Worm (Caenorhabditis elegans) whole organism, L4 larva: Measurements from ENCODE around the gene eef-1G.

Experiments used
- F26F4.8 ChIP-seq: fragments of 200-800 bp; sonication (Bioruptor generic); conservative IDR thresholded peaks from 2 replicates; pipeline ENCODE4 v1.3.6; 2022; ENCODE audit warnings: missing genetic modification characterization, missing compliant biosample characterization
- F37D6.2 ChIP-seq: sonication (generic microtip); optimal IDR thresholded peaks from 2 replicates; lab custom pipeline; 2016; ENCODE audit warnings: mild to moderate bottlenecking, missing genetic modification characterization, missing compliant biosample characterization
- R02D3.7 ChIP-seq: fragments of 150-350 bp; sonication (generic microtip); optimal IDR thresholded peaks from 3 replicates; lab custom pipeline; 2014; ENCODE audit warnings: missing biosample characterization, missing genetic modification characterization
- T20F7.1 ChIP-seq: fragments of 200-800 bp; sonication (Bioruptor generic); optimal IDR thresholded peaks from 2 replicates; lab custom pipeline; 2018; ENCODE audit warnings: mild to moderate bottlenecking, missing genetic modification characterization, missing compliant biosample characterization
- Y5F2A.4 ChIP-seq: fragments of 200-800 bp; sonication (Bioruptor generic); optimal IDR thresholded peaks from 2 replicates; lab custom pipeline; 2018; ENCODE audit warnings: mild to moderate bottlenecking, missing genetic modification characterization, missing compliant biosample characterization
- ZK546.5 ChIP-seq, 2 experiments: sonication (generic microtip); optimal IDR thresholded peaks; 2 replicates each; lab custom pipeline; 2017; ENCODE audit warnings: missing biosample characterization in 2 of 2, missing genetic modification characterization in 2 of 2
- aha-1 ChIP-seq: fragments of 150-350 bp; peaks from one replicate; lab custom pipeline; 2014; ENCODE audit warnings: missing biosample characterization, missing genetic modification characterization
- ama-1 ChIP-seq: fragments of 150-350 bp; optimal IDR thresholded peaks from 2 replicates; lab custom pipeline; 2014; ENCODE audit warnings: inconsistent platforms, mixed read lengths
- arid-1 ChIP-seq: fragments of 200-800 bp; sonication (Bioruptor generic); conservative IDR thresholded peaks from 2 replicates; pipeline ENCODE4 v1.3.6; 2022; ENCODE audit warnings: missing genetic modification reagents, missing genetic modification characterization, missing compliant biosample characterization
- ceh-20 ChIP-seq: fragments of 200-800 bp; sonication (Bioruptor generic); IDR thresholded peaks from 2 replicates; pipeline ENCODE4 v1.3.6; 2022; ENCODE audit warnings: missing genetic modification reagents, missing genetic modification characterization, missing compliant biosample characterization
- ceh-28 ChIP-seq: fragments of 150-350 bp; optimal IDR thresholded peaks from 2 replicates; lab custom pipeline; 2014; ENCODE audit warnings: missing biosample characterization, missing genetic modification reagents, missing genetic modification characterization
- daf-12 ChIP-seq: fragments of 150-350 bp; optimal IDR thresholded peaks from 2 replicates; lab custom pipeline; 2014; ENCODE audit warnings: missing biosample characterization, missing genetic modification reagents, missing genetic modification characterization
- daf-16 ChIP-seq, 3 experiments: sonication (generic microtip); optimal IDR thresholded peaks; 2 replicates each; lab custom pipeline; 2016 to 2017; ENCODE audit warnings: missing genetic modification characterization in 3 of 3, missing genetic modification reagents in 3 of 3, mild to moderate bottlenecking in 2 of 3, missing compliant biosample characterization in 2 of 3, missing biosample characterization in 1 of 3, moderate library complexity in 1 of 3
- daf-19 ChIP-seq: fragments of 200-800 bp; sonication (Bioruptor generic); conservative IDR thresholded peaks from 2 replicates; pipeline ENCODE4 v1.3.6; 2022; ENCODE audit warnings: missing genetic modification characterization, missing compliant biosample characterization
- dmd-6 ChIP-seq: fragments of 200-800 bp; sonication (Bioruptor generic); IDR thresholded peaks from 2 replicates; pipeline ENCODE4 v1.3.6; 2022; ENCODE audit warnings: missing genetic modification reagents, missing genetic modification characterization, missing compliant biosample characterization
- dmd-8 ChIP-seq: fragments of 200-800 bp; sonication (Bioruptor generic); IDR thresholded peaks from 2 replicates; pipeline ENCODE4 v1.3.6; 2022; ENCODE audit warnings: missing genetic modification characterization, missing compliant biosample characterization
- egl-43 ChIP-seq: fragments of 200-800 bp; sonication (Bioruptor generic); IDR thresholded peaks from 2 replicates; pipeline ENCODE4 v1.3.6; 2022; ENCODE audit warnings: missing genetic modification reagents, missing genetic modification characterization, missing compliant biosample characterization
- fos-1 ChIP-seq: fragments of 150-350 bp; optimal IDR thresholded peaks from 2 replicates; lab custom pipeline; 2014; ENCODE audit warnings: missing biosample characterization, missing genetic modification characterization
- hif-1 ChIP-seq, 2 experiments: sonication (generic microtip); optimal IDR thresholded peaks; 2 replicates each; lab custom pipeline; 2016 to 2017; ENCODE audit warnings: missing compliant biosample characterization in 2 of 2, missing genetic modification characterization in 2 of 2, missing genetic modification reagents in 2 of 2, missing genotype in 2 of 2, mild to moderate bottlenecking in 1 of 2
- hlh-11 ChIP-seq: fragments of 200-800 bp; sonication (Bioruptor generic); optimal IDR thresholded peaks from 2 replicates; lab custom pipeline; 2018; ENCODE audit warnings: mild to moderate bottlenecking, missing genetic modification characterization, missing compliant biosample characterization
- hlh-30 ChIP-seq: sonication (generic microtip); optimal IDR thresholded peaks from 2 replicates; lab custom pipeline; 2017; ENCODE audit warnings: antibody characterized with exemption, mild to moderate bottlenecking, missing genetic modification characterization, missing compliant biosample characterization; ENCODE audit not compliant: insufficient read depth
- lin-1 ChIP-seq: fragments of 200-800 bp; sonication (Bioruptor generic); IDR thresholded peaks from 2 replicates; pipeline ENCODE4 v1.3.6; 2022; ENCODE audit warnings: missing genetic modification reagents, missing genetic modification characterization, missing compliant biosample characterization
- lin-29 ChIP-seq: fragments of 200-800 bp; sonication (Bioruptor generic); IDR thresholded peaks from 2 replicates; pipeline ENCODE4 v1.3.6; 2022; ENCODE audit warnings: missing genetic modification reagents, missing genetic modification characterization, missing compliant biosample characterization
- lin-39 ChIP-seq: fragments of 150-350 bp; optimal IDR thresholded peaks from 2 replicates; lab custom pipeline; 2014; ENCODE audit warnings: missing biosample characterization, missing genetic modification reagents, missing genetic modification characterization
- madf-5 ChIP-seq, 2 experiments: fragments of 200-800 bp; sonication (Bioruptor generic); IDR thresholded peaks; 2 replicates each; pipeline ENCODE4 v1.3.6; 2022; ENCODE audit warnings: missing compliant biosample characterization in 2 of 2, missing genetic modification characterization in 2 of 2
- madf-9 ChIP-seq: fragments of 200-800 bp; sonication (Bioruptor generic); conservative IDR thresholded peaks from 2 replicates; pipeline ENCODE4 v1.3.6; 2022; ENCODE audit warnings: missing genetic modification reagents, missing genetic modification characterization, missing compliant biosample characterization
- mdl-1 ChIP-seq, 2 experiments: fragments of 150-350 bp in 1 of 2; sonication (generic microtip) in 1 of 2; optimal IDR thresholded peaks; 2 replicates each; lab custom pipeline; 2014 to 2017; ENCODE audit warnings: missing biosample characterization in 2 of 2, missing genetic modification characterization in 2 of 2
- mxl-3 ChIP-seq: fragments of 200-800 bp; sonication (Bioruptor generic); optimal IDR thresholded peaks from 2 replicates; lab custom pipeline; 2018; ENCODE audit warnings: mild to moderate bottlenecking, missing genetic modification characterization, missing compliant biosample characterization
- nhr-102 ChIP-seq: sonication (generic microtip); optimal IDR thresholded peaks from 2 replicates; lab custom pipeline; 2016; ENCODE audit warnings: mild to moderate bottlenecking, missing genetic modification characterization, moderate library complexity, missing compliant biosample characterization
- nhr-11 ChIP-seq: fragments of 150-350 bp; optimal IDR thresholded peaks from 2 replicates; lab custom pipeline; 2014; ENCODE audit warnings: missing biosample characterization, missing genetic modification characterization
- nhr-237 ChIP-seq: sonication (generic microtip); optimal IDR thresholded peaks from 2 replicates; lab custom pipeline; 2017; ENCODE audit warnings: missing biosample characterization, missing genetic modification characterization
- nhr-28 ChIP-seq: fragments of 150-350 bp; optimal IDR thresholded peaks from 2 replicates; lab custom pipeline; 2014; ENCODE audit warnings: missing biosample characterization, missing genetic modification characterization
- nhr-48 ChIP-seq: sonication (generic microtip); optimal IDR thresholded peaks from 2 replicates; lab custom pipeline; 2016; ENCODE audit warnings: mild to moderate bottlenecking, missing genetic modification characterization, missing compliant biosample characterization
- nhr-77 ChIP-seq: fragments of 150-350 bp; optimal IDR thresholded peaks from 2 replicates; lab custom pipeline; 2014; ENCODE audit warnings: missing biosample characterization, missing genetic modification characterization
- php-3 ChIP-seq: fragments of 200-800 bp; sonication (Bioruptor generic); IDR thresholded peaks from 2 replicates; pipeline ENCODE4 v1.3.6; 2022; ENCODE audit warnings: missing genetic modification reagents, missing genetic modification characterization, missing compliant biosample characterization
- pqm-1 ChIP-seq: sonication (generic microtip); optimal IDR thresholded peaks from 2 replicates; lab custom pipeline; 2017; ENCODE audit warnings: missing biosample characterization, missing genetic modification characterization
- set-16 ChIP-seq: fragments of 200-800 bp; sonication (Bioruptor generic); IDR thresholded peaks from 2 replicates; pipeline ENCODE4 v1.3.6; 2022; ENCODE audit warnings: missing genetic modification reagents, missing genetic modification characterization, missing compliant biosample characterization
- spr-3 ChIP-seq: fragments of 200-800 bp; sonication (Bioruptor generic); optimal IDR thresholded peaks from 2 replicates; lab custom pipeline; 2018; ENCODE audit warnings: mild to moderate bottlenecking, missing genetic modification characterization, missing compliant biosample characterization
- tra-1 ChIP-seq: fragments of 200-800 bp; sonication (Bioruptor generic); IDR thresholded peaks from 2 replicates; pipeline ENCODE4 v1.3.6; 2022; ENCODE audit warnings: missing genetic modification reagents, missing genetic modification characterization, missing compliant biosample characterization
- unc-62 ChIP-seq, 3 experiments: fragments of 150-350 bp in 1 of 3; sonication (generic microtip); optimal IDR thresholded peaks in 2 of 3; peaks in 1 of 3; 1 replicate in 1 of 3; 2 replicates in 2 of 3; lab custom pipeline; 2014 to 2017; ENCODE audit warnings: missing biosample characterization in 3 of 3, missing genetic modification characterization in 3 of 3, missing genetic modification reagents in 3 of 3, missing genotype in 1 of 3
- zip-2 ChIP-seq: fragments of 150-350 bp; optimal IDR thresholded peaks from 2 replicates; lab custom pipeline; 2014; ENCODE audit warnings: missing biosample characterization, missing genetic modification characterization

The eef-1G gene

DNA sequence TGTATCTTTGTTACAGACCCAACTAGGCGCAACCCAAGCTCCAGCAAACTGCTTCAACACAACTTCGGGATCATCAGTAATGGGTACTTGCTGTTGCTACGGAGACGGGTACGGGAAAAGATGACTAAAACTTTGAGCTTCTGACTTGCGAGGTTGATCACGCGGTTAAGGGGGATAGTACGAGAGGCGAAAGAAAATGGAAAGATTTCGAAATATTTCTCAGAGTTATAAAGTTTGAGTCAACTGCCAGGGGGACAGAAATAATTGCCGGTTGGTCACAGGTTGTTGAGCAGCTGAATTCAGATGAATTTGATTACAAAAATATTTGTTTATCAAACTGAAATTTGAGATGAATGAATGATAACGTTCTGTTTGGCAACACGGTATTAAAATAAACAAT is 39.9 kb upstream of the eef-1G start:
- no peak for TF ChIP-seq spr-3
- no peak for TF ChIP-seq F26F4.8 (GFP tag; lab: Robert Waterston, UW)
- no peak for TF ChIP-seq R02D3.7
- no peak for TF ChIP-seq aha-1 (tag; lab: Kevin White, UChicago)
- no peak for TF ChIP-seq nhr-237 (tag; lab: Kevin White, UChicago)
- TF ChIP-seq madf-9: no peak
- TF ChIP-seq dmd-8 (GFP tag; lab: Robert Waterston, UW): no peak

DNA sequence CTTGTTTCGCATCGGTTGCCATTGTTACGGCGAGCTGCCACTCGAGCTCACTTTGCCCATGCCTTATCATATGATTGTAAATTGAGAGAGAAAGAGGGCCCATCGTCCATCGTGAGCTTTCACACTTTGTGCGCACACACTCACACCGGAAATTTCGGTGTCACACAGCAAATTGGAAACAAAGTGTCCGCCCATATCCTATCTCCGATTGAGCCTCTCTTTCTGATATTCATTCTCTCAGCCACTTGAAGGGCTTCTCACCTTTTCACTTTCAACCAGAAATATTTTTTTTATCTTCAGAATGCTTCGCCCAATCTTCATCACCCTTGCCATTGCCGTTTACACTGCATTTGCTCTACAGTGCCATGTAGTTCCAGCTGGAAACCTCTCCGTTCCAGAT is 36.0 kb upstream of the eef-1G start, which contains the start of gene F58B4.3:
F58B4.3 (plus strand) TSS at position 301 of the 400 bp plus-strand sequence.
- no peak for TF ChIP-seq nhr-77 (tag; lab: Kevin White, UChicago)
- no peak for TF ChIP-seq madf-5 (GFP tag; IDR thresholded peaks at IDR 0.05; lab: Robert Waterston, UW)
- no peak for TF ChIP-seq daf-12 (tag; lab: Kevin White, UChicago)
- TF ChIP-seq php-3 (GFP tag; lab: Robert Waterston, UW): no peak
- TF ChIP-seq lin-1: no peak
- no peak for TF ChIP-seq egl-43
- no peak for TF ChIP-seq hlh-30
- no peak for TF ChIP-seq arid-1 (GFP tag; lab: Robert Waterston, UW)
- TF ChIP-seq ZK546.5 (tag; optimal IDR thresholded peaks at IDR 0.05; lab: Kevin White, UChicago): no peak
- no peak for TF ChIP-seq Y5F2A.4 (GFP tag; lab: Kevin White, UChicago)
- no peak for TF ChIP-seq hif-1 (tag; optimal IDR thresholded peaks at IDR 0.05; lab: Kevin White, UChicago)
- no peak for TF ChIP-seq nhr-11 (tag; lab: Kevin White, UChicago)
- TF ChIP-seq mdl-1 (tag; optimal IDR thresholded peaks at IDR 0.05; lab: Kevin White, UChicago): no peak

DNA sequence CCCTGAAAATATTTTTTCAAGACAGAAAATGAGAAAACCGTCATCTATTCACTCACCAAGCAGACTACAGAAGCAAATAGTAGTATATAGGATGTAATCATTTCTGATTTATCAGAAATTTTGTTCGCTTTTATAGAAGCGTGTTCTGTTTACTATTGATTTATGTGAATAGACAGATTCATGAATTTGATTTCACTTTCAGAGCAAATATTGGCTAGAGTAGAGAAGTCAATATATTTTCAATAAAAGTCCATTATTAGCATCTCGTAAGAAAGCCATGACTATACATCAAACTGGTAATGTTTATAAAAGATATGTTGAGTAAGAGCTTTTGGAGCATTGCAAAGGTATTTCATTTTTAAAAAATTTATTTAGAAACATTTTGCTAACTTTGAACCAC is 34.3 kb upstream of the eef-1G start, which contains the start of gene scvp-1:
scvp-1 (minus strand) TSS at position 101 of the 400 bp plus-strand sequence.
- TF ChIP-seq zip-2 (tag; lab: Kevin White, UChicago) (no peak), ceh-28 (tag; lab: Kevin White, UChicago) (no peak), set-16 (no peak), madf-5 (GFP tag; IDR thresholded peaks at IDR 0.05; lab: Robert Waterston, UW) (no peak), daf-19 (GFP tag; lab: Robert Waterston, UW) (no peak), tra-1 (GFP tag; lab: Robert Waterston, UW) (no peak), nhr-102 (tag; lab: Kevin White, UChicago) (no peak), egl-43 (no peak), unc-62 (GFP tag; optimal IDR thresholded peaks at IDR 0.05 in 1 of 2; lab: Kevin White, UChicago) (no peak), unc-62 (tag; optimal IDR thresholded peaks at IDR 0.05; lab: Kevin White, UChicago) (no peak), lin-29 (GFP tag; lab: Robert Waterston, UW) (no peak), nhr-237 (tag; lab: Kevin White, UChicago) (no peak), mxl-3 (GFP tag; lab: Kevin White, UChicago) (no peak), spr-3 (no peak), nhr-77 (tag; lab: Kevin White, UChicago) (no peak)
- TF ChIP-seq, all 104 proteins: peak for 0

DNA sequence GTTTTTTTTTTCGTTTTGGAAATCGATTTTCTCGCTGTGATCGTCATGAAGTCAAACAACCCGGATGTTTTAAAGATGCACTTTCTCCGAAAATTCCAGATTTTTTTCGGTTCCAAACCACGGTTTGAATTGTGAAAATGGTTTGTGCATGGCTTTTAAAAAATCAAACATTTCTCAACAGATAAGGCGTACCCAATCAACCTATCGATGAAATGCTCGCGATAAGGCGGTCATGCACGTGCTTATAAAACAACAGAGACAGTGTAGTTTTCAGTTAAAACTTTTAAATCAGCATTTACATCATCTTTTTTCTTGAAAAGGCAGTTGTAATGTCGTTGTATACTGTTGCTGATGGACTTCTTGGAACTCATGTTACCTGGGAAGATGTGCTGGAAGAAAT is 33.1 kb upstream of the eef-1G start, which contains the start of gene F58B4.5:
F58B4.5 (plus strand) TSS at position 283 of the 400 bp plus-strand sequence.
- TF ChIP-seq T20F7.1 (GFP tag; lab: Kevin White, UChicago) (peak; percentile 14), mxl-3 (GFP tag; lab: Kevin White, UChicago) (peak; percentile 32), aha-1 (tag; lab: Kevin White, UChicago) (peak; percentile 61), nhr-48 (tag; lab: Kevin White, UChicago) (peak; percentile 7), fos-1 (tag; lab: Kevin White, UChicago) (no peak), pqm-1 (peak; percentile 89), hlh-30 (peak; percentile 17), hlh-11 (peak; percentile 73), ama-1 (lab: Kevin White, UChicago) (no peak), ceh-20 (no peak), mdl-1 (tag; optimal IDR thresholded peaks at IDR 0.05; lab: Kevin White, UChicago) (peak in 1 of 2 experiments; percentile 57), F37D6.2 (tag; lab: Kevin White, UChicago) (no peak), nhr-102 (tag; lab: Kevin White, UChicago) (peak; percentile 3), nhr-28 (tag; lab: Kevin White, UChicago) (peak; percentile 34), daf-16 (GFP tag; optimal IDR thresholded peaks at IDR 0.05; lab: Kevin White, UChicago) (no peak), daf-16 (tag; optimal IDR thresholded peaks at IDR 0.05; lab: Kevin White, UChicago) (peak; percentile 49), lin-39 (tag; lab: Kevin White, UChicago) (no peak), madf-5 (GFP tag; IDR thresholded peaks at IDR 0.05; lab: Robert Waterston, UW) (no peak), dmd-6 (GFP tag; lab: Robert Waterston, UW) (peak; percentile 89)
- TF ChIP-seq, all 104 proteins: peak for 12
